Worm (Caenorhabditis elegans) whole organism, L3 larva: ENCODE results near the gene mup-2.

Source experiments
- R02D3.7 ChIP-seq: fragments of 150-350 bp; optimal IDR thresholded peaks from 2 replicates; lab custom pipeline; 2014; ENCODE audit warnings: missing biosample characterization, missing genetic modification characterization
- aly-2 ChIP-seq: fragments of 150-350 bp; optimal IDR thresholded peaks from 2 replicates; lab custom pipeline; 2014; ENCODE audit warnings: missing biosample characterization, missing genetic modification characterization
- daf-12 ChIP-seq: fragments of 150-350 bp; optimal IDR thresholded peaks from 2 replicates; lab custom pipeline; 2014; ENCODE audit warnings: missing biosample characterization, missing genetic modification reagents, missing genetic modification characterization
- elt-3 ChIP-seq, 3 experiments: fragments of 150-350 bp in 1 of 3; sonication (generic microtip) in 2 of 3; optimal IDR thresholded peaks; 2 replicates in 2 of 3; 4 replicates in 1 of 3; lab custom pipeline; 2014 to 2017; ENCODE audit warnings: missing biosample characterization in 3 of 3, missing genetic modification characterization in 3 of 3
- fos-1 ChIP-seq: fragments of 150-350 bp; optimal IDR thresholded peaks from 2 replicates; lab custom pipeline; 2014; ENCODE audit warnings: missing biosample characterization, missing genetic modification characterization
- lin-39 ChIP-seq: fragments of 150-350 bp; optimal IDR thresholded peaks from 2 replicates; lab custom pipeline; 2018; ENCODE audit warnings: missing biosample characterization, missing genetic modification reagents, missing genetic modification characterization
- nhr-237 ChIP-seq: fragments of 150-350 bp; optimal IDR thresholded peaks from 2 replicates; lab custom pipeline; 2014; ENCODE audit warnings: missing biosample characterization, missing genetic modification characterization
- nhr-77 ChIP-seq: fragments of 150-350 bp; optimal IDR thresholded peaks from 2 replicates; lab custom pipeline; 2014; ENCODE audit warnings: missing biosample characterization, missing genetic modification characterization
- zag-1 ChIP-seq: fragments of 150-350 bp; optimal IDR thresholded peaks from 2 replicates; lab custom pipeline; 2014; ENCODE audit warnings: missing biosample characterization, missing genetic modification characterization

DNA sequence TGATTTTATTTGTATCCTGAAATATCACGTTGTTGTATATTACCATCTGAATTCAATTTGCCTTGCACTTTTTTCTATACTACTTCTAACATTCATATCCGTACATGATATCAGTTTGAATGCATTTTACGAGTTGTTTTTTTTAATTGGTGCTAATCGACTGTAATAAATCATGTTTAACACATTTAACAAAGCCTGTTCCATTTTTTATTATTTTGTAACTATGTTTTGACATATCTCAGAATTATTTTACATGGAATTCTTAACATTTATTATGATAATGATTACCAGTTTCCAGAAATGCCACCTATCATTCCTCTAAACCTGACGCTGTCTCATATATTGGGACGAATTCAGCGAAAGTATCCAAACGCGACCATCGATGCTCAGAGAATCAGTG lies 44.3 kb downstream of the mup-2 start, which contains the start of gene C03B1.3:
- no peak for TF ChIP-seq R02D3.7
- no peak for TF ChIP-seq nhr-237 (tag; lab: Kevin White, UChicago)
- no peak for TF ChIP-seq zag-1 (tag; lab: Kevin White, UChicago)
- no peak for TF ChIP-seq daf-12 (tag; lab: Kevin White, UChicago)
- TF ChIP-seq nhr-77 (tag; lab: Kevin White, UChicago) = no peak
- TF ChIP-seq aly-2 (tag; lab: Kevin White, UChicago) = no peak
- TF ChIP-seq lin-39 (tag; lab: Kevin White, UChicago) = no peak
- no peak for TF ChIP-seq fos-1 (tag; lab: Kevin White, UChicago)
- no peak for TF ChIP-seq elt-3 (tag; optimal IDR thresholded peaks at IDR 0.05; lab: Kevin White, UChicago)
